Fruit fly (Drosophila melanogaster) whole organism, adult: Measurements from ENCODE around the gene CG16790.

ENCODE experiments used
- CG11617 ChIP-seq: fragments of 200-800 bp; sonication (Bioruptor generic); optimal IDR thresholded peaks from 2 replicates; lab custom pipeline; 2017; ENCODE audit warnings: mild to moderate bottlenecking, missing biosample characterization, missing genetic modification reagents, missing genetic modification characterization
- CG12768 ChIP-seq: fragments of 200-800 bp; sonication (Bioruptor generic); optimal IDR thresholded peaks from 2 replicates; lab custom pipeline; 2017; ENCODE audit warnings: missing biosample characterization, missing genetic modification characterization, mild to moderate bottlenecking, moderate library complexity, missing genetic modification reagents
- CG14711 ChIP-seq: fragments of 200-800 bp; sonication (Bioruptor generic); optimal IDR thresholded peaks from 2 replicates; lab custom pipeline; 2018; ENCODE audit warnings: missing biosample characterization, mild to moderate bottlenecking, missing genetic modification characterization, moderate library complexity
- CG1620 ChIP-seq: fragments of 200-800 bp; sonication (Bioruptor generic); optimal IDR thresholded peaks from 2 replicates; lab custom pipeline; 2016; ENCODE audit warnings: missing biosample characterization, missing genetic modification characterization
- CG33017 ChIP-seq: fragments of 200-800 bp; sonication (Bioruptor generic); optimal IDR thresholded peaks from 2 replicates; lab custom pipeline; 2018; ENCODE audit warnings: missing biosample characterization, mild to moderate bottlenecking, missing genetic modification characterization, moderate library complexity
- CG5204 ChIP-seq: fragments of 200-800 bp; sonication (Bioruptor generic); optimal IDR thresholded peaks from 2 replicates; lab custom pipeline; 2016; ENCODE audit warnings: missing biosample characterization, missing genetic modification characterization
- CG7045 ChIP-seq: fragments of 200-800 bp; sonication (Bioruptor generic); optimal IDR thresholded peaks from 2 replicates; lab custom pipeline; 2017; ENCODE audit warnings: missing biosample characterization, mild to moderate bottlenecking, missing genetic modification characterization
- CG7101 ChIP-seq: fragments of 200-800 bp; sonication (Bioruptor generic); optimal IDR thresholded peaks from 2 replicates; lab custom pipeline; 2018; ENCODE audit warnings: missing biosample characterization, mild to moderate bottlenecking, missing genetic modification characterization, moderate library complexity
- Clk ChIP-seq: fragments of 200-800 bp; sonication (Bioruptor generic); optimal IDR thresholded peaks from 2 replicates; lab custom pipeline; 2017; ENCODE audit warnings: missing biosample characterization, missing genetic modification characterization
- Crg-1 ChIP-seq: fragments of 200-800 bp; sonication (Bioruptor generic); optimal IDR thresholded peaks from 2 replicates; lab custom pipeline; 2016; ENCODE audit warnings: missing biosample characterization, missing genetic modification characterization
- Hr96 ChIP-seq: fragments of 200-800 bp; sonication (Bioruptor generic); optimal IDR thresholded peaks from 2 replicates; lab custom pipeline; 2016; ENCODE audit warnings: missing biosample characterization, missing genetic modification characterization
- Mnt ChIP-seq: fragments of 200-800 bp; sonication (Bioruptor generic); optimal IDR thresholded peaks from 2 replicates; lab custom pipeline; 2016; ENCODE audit warnings: missing biosample characterization, mild to moderate bottlenecking, missing genetic modification characterization
- bab1 ChIP-seq: fragments of 200-800 bp; sonication (Bioruptor generic); optimal IDR thresholded peaks from 3 replicates; lab custom pipeline; 2019; ENCODE audit warnings: missing biosample characterization, mild to moderate bottlenecking, missing genetic modification characterization, moderate library complexity
- cic ChIP-seq: fragments of 200-800 bp; sonication (Bioruptor generic); optimal IDR thresholded peaks from 2 replicates; lab custom pipeline; 2017; ENCODE audit warnings: missing biosample characterization, mild to moderate bottlenecking, missing genetic modification characterization, moderate library complexity
- cnc ChIP-seq, 2 experiments: fragments of >200 bp; optimal IDR thresholded peaks; 2 replicates each; lab custom pipeline; 2017
- kay ChIP-seq: fragments of 200-800 bp; sonication (Bioruptor generic); peaks from one replicate; lab custom pipeline; 2016; ENCODE audit warnings: missing biosample characterization, missing genetic modification characterization, borderline replicate concordance
- ovo ChIP-seq: fragments of 200-800 bp; sonication (Bioruptor generic); optimal IDR thresholded peaks from 2 replicates; lab custom pipeline; 2016; ENCODE audit warnings: missing biosample characterization, missing genetic modification characterization
- pad ChIP-seq: fragments of 200-800 bp; sonication (Bioruptor generic); optimal IDR thresholded peaks from 3 replicates; lab custom pipeline; 2017; ENCODE audit warnings: missing biosample characterization, missing genetic modification characterization, mild to moderate bottlenecking, moderate library complexity, missing genetic modification reagents
- tj ChIP-seq: fragments of 200-800 bp; sonication (Bioruptor generic); optimal IDR thresholded peaks from 3 replicates; lab custom pipeline; 2017; ENCODE audit warnings: missing biosample characterization, mild to moderate bottlenecking, missing genetic modification characterization, moderate library complexity
- toe ChIP-seq: fragments of 200-800 bp; sonication (Bioruptor generic); optimal IDR thresholded peaks from 2 replicates; lab custom pipeline; 2016; ENCODE audit warnings: missing biosample characterization, missing genetic modification characterization

Gene CG16790

DNA sequence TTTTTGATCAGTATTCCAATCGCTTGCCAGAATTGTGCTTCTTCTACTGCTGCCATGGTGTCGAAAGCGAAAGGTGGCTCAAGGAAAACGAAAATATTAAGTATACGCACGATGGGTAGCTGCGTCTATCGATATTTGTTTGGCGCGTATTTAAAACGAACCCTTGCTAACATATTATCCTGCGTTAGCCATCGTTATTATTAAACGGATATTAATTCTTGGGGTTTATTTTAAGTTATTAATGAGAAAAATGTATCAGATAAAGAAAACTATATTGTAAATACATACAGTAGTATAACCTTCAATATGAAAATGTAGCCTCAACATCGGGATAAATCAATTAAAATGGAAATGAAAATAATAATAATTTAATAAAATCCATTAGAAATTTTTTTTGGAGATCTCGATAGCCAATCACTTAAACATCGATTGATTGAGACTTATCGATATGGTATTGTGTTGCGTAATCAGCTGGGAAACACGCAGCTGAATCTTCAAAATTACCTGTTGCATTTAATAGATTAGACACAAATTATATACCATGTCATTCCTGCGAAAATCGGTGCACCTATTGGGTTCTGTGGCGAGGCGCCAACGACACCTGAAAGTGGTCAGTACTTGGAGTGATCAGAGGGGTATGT lies 14.6 kb downstream of the CG16790 start, which contains the start of the genes CG9386 and BckdhA:
TSS of gene CG9386 (minus strand) at position 75 of the 641 bp plus-strand sequence.
TSS of gene BckdhA (plus strand) at position 452 of the 641 bp plus-strand sequence.
- TF ChIP-seq Mnt (GFP tag; lab: Kevin White, UChicago) (peak; percentile 80), pad (GFP tag; lab: Kevin White, UChicago) (peak; percentile 42), toe (no peak), Hr96 (GFP tag; lab: Kevin White, UChicago) (no peak), CG7101 (tag; lab: Kevin White, UChicago) (peak; percentile 30), Clk (no peak), cnc (optimal IDR thresholded peaks at IDR 0.05; lab: Kevin White, UChicago) (no peak), kay (GFP tag; lab: Kevin White, UChicago) (no peak), CG11617 (GFP tag; lab: Kevin White, UChicago) (peak; percentile 67), CG5204 (no peak), Crg-1 (peak; percentile 41), CG7045 (GFP tag; lab: Kevin White, UChicago) (peak; percentile 5), ovo (GFP tag; lab: Kevin White, UChicago) (peak; percentile 1), bab1 (GFP tag; lab: Kevin White, UChicago) (peak; percentile 35), CG12768 (GFP tag; lab: Kevin White, UChicago) (no peak), CG33017 (tag; lab: Kevin White, UChicago) (no peak), tj (peak; percentile 46), cic (GFP tag; lab: Kevin White, UChicago) (peak; percentile 33), CG1620 (GFP tag; lab: Kevin White, UChicago) (peak; percentile 72), CG14711 (peak; percentile 10)

DNA sequence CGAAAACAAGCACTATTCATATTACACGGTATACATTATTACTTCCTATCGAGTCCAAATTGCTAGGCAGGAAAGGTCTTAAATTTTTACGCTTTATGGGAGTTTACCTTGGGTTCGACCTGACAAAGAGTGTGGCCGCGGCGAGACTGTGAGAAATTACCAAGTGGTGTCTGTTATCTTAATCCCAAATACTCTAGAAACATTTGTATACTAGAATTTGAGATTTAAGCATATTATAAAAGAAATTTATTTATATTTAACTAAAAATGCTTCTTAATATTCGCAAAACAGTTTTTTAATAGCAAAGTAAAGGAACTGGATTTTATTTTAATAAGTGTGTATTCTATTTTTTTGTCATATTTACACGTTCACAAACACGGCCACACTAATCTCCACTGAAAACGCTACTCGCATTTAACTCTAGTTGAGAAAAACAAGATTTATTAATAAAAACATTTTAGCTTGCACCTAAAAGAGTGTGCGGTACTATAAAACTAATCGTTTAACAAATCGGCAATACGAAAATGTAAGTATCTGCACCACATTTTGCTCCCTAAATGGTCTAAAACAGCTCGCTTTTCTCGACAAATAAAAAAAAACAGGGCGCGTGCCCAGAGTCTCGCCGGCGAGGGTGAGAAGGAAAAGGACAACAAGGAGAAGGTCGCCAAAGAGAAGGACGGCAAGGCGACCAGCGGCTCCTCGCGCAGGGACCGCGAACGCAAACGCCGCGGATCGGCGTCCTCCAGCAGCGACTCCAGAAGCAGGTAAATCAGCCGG lies 18.2 kb downstream of the CG16790 start, which contains the start of the genes mura and RnpS1:
TSS of gene mura (minus strand) at position 148 of the 777 bp plus-strand sequence.
TSS of gene RnpS1 (plus strand) at position 376 of the 777 bp plus-strand sequence.
- TF ChIP-seq CG12768 (GFP tag; lab: Kevin White, UChicago) (no peak), CG33017 (tag; lab: Kevin White, UChicago) (no peak), cic (GFP tag; lab: Kevin White, UChicago) (peak; percentile 53), bab1 (GFP tag; lab: Kevin White, UChicago) (peak; percentile 20), CG7101 (tag; lab: Kevin White, UChicago) (no peak), Mnt (GFP tag; lab: Kevin White, UChicago) (peak; percentile 8)

dm6 chr3R:9551013-9551658 lies 18.9 kb downstream of the CG16790 start:
- no peak for TF ChIP-seq CG5204
- TF ChIP-seq Clk, result peak; percentile 23
- peak; percentile 47 for TF ChIP-seq ovo (GFP tag; lab: Kevin White, UChicago)
- TF ChIP-seq tj, result peak; percentile 78
- TF ChIP-seq CG11617 (GFP tag; lab: Kevin White, UChicago), result peak; percentile 57
- no peak for TF ChIP-seq kay (GFP tag; lab: Kevin White, UChicago)
- TF ChIP-seq Hr96 (GFP tag; lab: Kevin White, UChicago), result peak; percentile 31
- TF ChIP-seq CG7045 (GFP tag; lab: Kevin White, UChicago), result peak; percentile 51
- TF ChIP-seq bab1 (GFP tag; lab: Kevin White, UChicago), result peak; percentile 20
- TF ChIP-seq Mnt (GFP tag; lab: Kevin White, UChicago), result peak; percentile 93
- TF ChIP-seq CG33017 (tag; lab: Kevin White, UChicago), result peak; percentile 43
- peak; percentile 56 for TF ChIP-seq pad (GFP tag; lab: Kevin White, UChicago)
- TF ChIP-seq cic (GFP tag; lab: Kevin White, UChicago), result peak; percentile 89
- TF ChIP-seq CG7101 (tag; lab: Kevin White, UChicago), result peak; percentile 63
- peak; percentile 83 for TF ChIP-seq CG12768 (GFP tag; lab: Kevin White, UChicago)
- TF ChIP-seq toe, result no peak
- TF ChIP-seq cnc (optimal IDR thresholded peaks at IDR 0.05; lab: Kevin White, UChicago), result peak in 1 of 2 experiments; percentile 80
- TF ChIP-seq Crg-1, result peak; percentile 68
- peak; percentile 52 for TF ChIP-seq CG14711
- TF ChIP-seq CG1620 (GFP tag; lab: Kevin White, UChicago), result peak; percentile 6

- TF ChIP-seq Crg-1 (peak; percentile 0), Mnt (GFP tag; lab: Kevin White, UChicago) (peak; percentile 60), toe (no peak)
Observed at dm6 chr3R:9550265-9551012, 19.6 kb downstream of the CG16790 start.

- TF ChIP-seq cic (GFP tag; lab: Kevin White, UChicago), result peak; percentile 66
- peak; percentile 22 for TF ChIP-seq Mnt (GFP tag; lab: Kevin White, UChicago)
- no peak for TF ChIP-seq CG5204
Observed at dm6 chr3R:9548769-9549168, 21.2 kb downstream of the CG16790 start.
